Worm (Caenorhabditis elegans) whole organism, L3 larva: Measurements from ENCODE around the gene Y45G5AM.7.
"Not testable (repeated sequence)": the region's sequence is repeated elsewhere in the genome, so short reads cannot be mapped to it uniquely, and the experiment has no call there.

Experiments
- ama-1 ChIP-seq: fragments of 150-350 bp; optimal IDR thresholded peaks from 2 replicates; lab custom pipeline; 2018
- ceh-16 ChIP-seq: sonication (generic microtip); optimal IDR thresholded peaks from 2 replicates; lab custom pipeline; 2017; ENCODE audit warnings: missing biosample characterization, missing genetic modification characterization
- egl-5 ChIP-seq: fragments of 150-350 bp; optimal IDR thresholded peaks from 2 replicates; lab custom pipeline; 2017; ENCODE audit warnings: missing biosample characterization, missing genetic modification reagents, missing genetic modification characterization, inconsistent platforms
- eor-1 ChIP-seq, 2 experiments: fragments of 150-350 bp; optimal IDR thresholded peaks; 2 replicates each; lab custom pipeline; 2014 to 2018; ENCODE audit warnings: missing biosample characterization in 2 of 2, missing genetic modification characterization in 2 of 2
- skn-1 ChIP-seq: fragments of 150-350 bp; optimal IDR thresholded peaks from 2 replicates; lab custom pipeline; 2014; ENCODE audit warnings: missing biosample characterization, missing genetic modification characterization
- zag-1 ChIP-seq: fragments of 150-350 bp; optimal IDR thresholded peaks from 2 replicates; lab custom pipeline; 2014; ENCODE audit warnings: missing biosample characterization, missing genetic modification characterization
- ztf-11 ChIP-seq: fragments of 150-350 bp; optimal IDR thresholded peaks from 2 replicates; lab custom pipeline; 2014; ENCODE audit warnings: missing biosample characterization, missing genetic modification characterization

- TF ChIP-seq eor-1 (tag; optimal IDR thresholded peaks at IDR 0.05; lab: Kevin White, UChicago); ama-1 (lab: Kevin White, UChicago); egl-5 (tag; lab: Kevin White, UChicago); zag-1 (tag; lab: Kevin White, UChicago); ztf-11 (tag; lab: Kevin White, UChicago); skn-1 (tag; lab: Kevin White, UChicago); ceh-16 (tag; lab: Kevin White, UChicago): not testable (repeated sequence)
Measured at ce11 chrV:4215856-4216255, 45.8 kb upstream of the Y45G5AM.7 start, which contains the start of gene H43I07.4.
